Fruit fly (Drosophila melanogaster): ENCODE results near the gene Jhbp14.

DNA sequence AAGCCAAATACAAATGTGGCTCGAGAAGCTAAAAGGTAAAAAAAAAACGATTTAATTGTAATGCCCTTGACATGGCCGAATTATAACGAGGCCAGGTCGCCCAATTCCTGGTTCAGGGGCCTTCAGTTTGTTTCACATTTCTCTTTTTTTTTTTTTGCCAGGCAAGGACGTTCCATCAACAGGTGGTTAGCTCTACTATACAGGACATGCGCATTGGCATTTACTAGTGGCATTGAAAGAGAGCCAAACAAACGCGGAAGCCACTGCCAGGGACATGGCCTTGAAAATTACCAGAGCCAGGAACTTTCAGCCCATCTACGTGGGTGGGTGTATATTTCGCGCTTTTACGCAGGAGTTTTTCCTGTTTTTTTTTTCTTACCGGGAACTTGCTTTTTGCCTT, 49.5 kb downstream of the Jhbp14 start:
- TF ChIP-seq CG1621 (tag; optimal IDR thresholded peaks at IDR 0.05): no peak
- TF ChIP-seq CG6854 (GFP tag; optimal IDR thresholded peaks at IDR 0.05): no peak
- no peak for TF ChIP-seq CG3032 (tag; optimal IDR thresholded peaks at IDR 0.05)
- TF ChIP-seq Sox15 (GFP tag; optimal IDR thresholded peaks at IDR 0.05): no peak

Measured in whole organism, prepupa.